Worm (Caenorhabditis elegans) whole organism, L4 larva: ENCODE results near the gene Y39G8B.10.

Source experiments
- F26F4.8 ChIP-seq: fragments of 200-800 bp; sonication (Bioruptor generic); conservative IDR thresholded peaks from 2 replicates; pipeline ENCODE4 v1.3.6; 2022; ENCODE audit warnings: missing genetic modification characterization, missing compliant biosample characterization
- F37D6.2 ChIP-seq: sonication (generic microtip); optimal IDR thresholded peaks from 2 replicates; lab custom pipeline; 2016; ENCODE audit warnings: mild to moderate bottlenecking, missing genetic modification characterization, missing compliant biosample characterization
- Y105C5A.15 ChIP-seq: fragments of 200-800 bp; sonication (Bioruptor generic); IDR thresholded peaks from 2 replicates; pipeline ENCODE4 v1.3.6; 2022; ENCODE audit warnings: missing genetic modification characterization, missing compliant biosample characterization
- Y5F2A.4 ChIP-seq: fragments of 200-800 bp; sonication (Bioruptor generic); optimal IDR thresholded peaks from 2 replicates; lab custom pipeline; 2018; ENCODE audit warnings: mild to moderate bottlenecking, missing genetic modification characterization, missing compliant biosample characterization
- ZK546.5 ChIP-seq, 2 experiments: sonication (generic microtip); optimal IDR thresholded peaks; 2 replicates each; lab custom pipeline; 2017; ENCODE audit warnings: missing biosample characterization in 2 of 2, missing genetic modification characterization in 2 of 2
- aha-1 ChIP-seq: fragments of 150-350 bp; peaks from one replicate; lab custom pipeline; 2014; ENCODE audit warnings: missing biosample characterization, missing genetic modification characterization
- arid-1 ChIP-seq: fragments of 200-800 bp; sonication (Bioruptor generic); conservative IDR thresholded peaks from 2 replicates; pipeline ENCODE4 v1.3.6; 2022; ENCODE audit warnings: missing genetic modification reagents, missing genetic modification characterization, missing compliant biosample characterization
- ceh-20 ChIP-seq: fragments of 200-800 bp; sonication (Bioruptor generic); IDR thresholded peaks from 2 replicates; pipeline ENCODE4 v1.3.6; 2022; ENCODE audit warnings: missing genetic modification reagents, missing genetic modification characterization, missing compliant biosample characterization
- daf-12 ChIP-seq: fragments of 150-350 bp; optimal IDR thresholded peaks from 2 replicates; lab custom pipeline; 2014; ENCODE audit warnings: missing biosample characterization, missing genetic modification reagents, missing genetic modification characterization
- daf-8 ChIP-seq: fragments of 200-800 bp; sonication (Bioruptor generic); IDR thresholded peaks from 2 replicates; pipeline ENCODE4 v1.3.6; 2022; ENCODE audit warnings: missing genetic modification characterization, missing compliant biosample characterization
- dmd-6 ChIP-seq: fragments of 200-800 bp; sonication (Bioruptor generic); IDR thresholded peaks from 2 replicates; pipeline ENCODE4 v1.3.6; 2022; ENCODE audit warnings: missing genetic modification reagents, missing genetic modification characterization, missing compliant biosample characterization
- dmd-8 ChIP-seq: fragments of 200-800 bp; sonication (Bioruptor generic); IDR thresholded peaks from 2 replicates; pipeline ENCODE4 v1.3.6; 2022; ENCODE audit warnings: missing genetic modification characterization, missing compliant biosample characterization
- dve-1 ChIP-seq: sonication (generic microtip); optimal IDR thresholded peaks from 2 replicates; lab custom pipeline; 2017; ENCODE audit warnings: antibody characterized with exemption, mild to moderate bottlenecking, missing genetic modification characterization, missing compliant biosample characterization; ENCODE audit not compliant: insufficient read depth
- egl-43 ChIP-seq: fragments of 200-800 bp; sonication (Bioruptor generic); IDR thresholded peaks from 2 replicates; pipeline ENCODE4 v1.3.6; 2022; ENCODE audit warnings: missing genetic modification reagents, missing genetic modification characterization, missing compliant biosample characterization
- fkh-10 ChIP-seq: fragments of 150-350 bp; optimal IDR thresholded peaks from 2 replicates; lab custom pipeline; 2014; ENCODE audit warnings: missing biosample characterization, missing genetic modification reagents, missing genetic modification characterization
- hif-1 ChIP-seq, 2 experiments: sonication (generic microtip); optimal IDR thresholded peaks; 2 replicates each; lab custom pipeline; 2016 to 2017; ENCODE audit warnings: missing compliant biosample characterization in 2 of 2, missing genetic modification characterization in 2 of 2, missing genetic modification reagents in 2 of 2, missing genotype in 2 of 2, mild to moderate bottlenecking in 1 of 2
- jun-1 ChIP-seq: fragments of 150-350 bp; optimal IDR thresholded peaks from 2 replicates; lab custom pipeline; 2014; ENCODE audit warnings: missing biosample characterization, missing genetic modification reagents, missing genetic modification characterization
- lim-7 ChIP-seq: fragments of 200-800 bp; sonication (Bioruptor generic); IDR thresholded peaks from 2 replicates; pipeline ENCODE4 v1.3.6; 2022; ENCODE audit warnings: missing genetic modification characterization, missing compliant biosample characterization
- lin-29 ChIP-seq: fragments of 200-800 bp; sonication (Bioruptor generic); IDR thresholded peaks from 2 replicates; pipeline ENCODE4 v1.3.6; 2022; ENCODE audit warnings: missing genetic modification reagents, missing genetic modification characterization, missing compliant biosample characterization
- lin-38 ChIP-seq: fragments of 200-800 bp; sonication (Bioruptor generic); IDR thresholded peaks from 2 replicates; pipeline ENCODE4 v1.3.6; 2022; ENCODE audit warnings: missing genetic modification reagents, missing genetic modification characterization, missing compliant biosample characterization
- lin-39 ChIP-seq: fragments of 150-350 bp; optimal IDR thresholded peaks from 2 replicates; lab custom pipeline; 2014; ENCODE audit warnings: missing biosample characterization, missing genetic modification reagents, missing genetic modification characterization
- lir-3 ChIP-seq: sonication (generic microtip); optimal IDR thresholded peaks from 2 replicates; lab custom pipeline; 2016; ENCODE audit warnings: mild to moderate bottlenecking, missing genetic modification characterization, missing compliant biosample characterization
- lsy-2 ChIP-seq, 2 experiments: fragments of 150-350 bp in 1 of 2; sonication (generic microtip) in 1 of 2; optimal IDR thresholded peaks; 2 replicates each; lab custom pipeline; 2014 to 2017; ENCODE audit warnings: missing biosample characterization in 2 of 2, missing genetic modification characterization in 2 of 2
- madf-9 ChIP-seq: fragments of 200-800 bp; sonication (Bioruptor generic); conservative IDR thresholded peaks from 2 replicates; pipeline ENCODE4 v1.3.6; 2022; ENCODE audit warnings: missing genetic modification reagents, missing genetic modification characterization, missing compliant biosample characterization
- mdt-29 ChIP-seq: fragments of 200-800 bp; sonication (Bioruptor generic); IDR thresholded peaks from 2 replicates; pipeline ENCODE4 v1.3.6; 2022; ENCODE audit warnings: missing genetic modification reagents, missing genetic modification characterization, missing compliant biosample characterization
- mes-2 ChIP-seq: sonication (generic microtip); optimal IDR thresholded peaks from 2 replicates; lab custom pipeline; 2016; ENCODE audit warnings: missing genotype, mild to moderate bottlenecking, missing genetic modification characterization, missing compliant biosample characterization; ENCODE audit not compliant: poor library complexity, severe bottlenecking
- mxl-2 ChIP-seq: fragments of 200-800 bp; sonication (Bioruptor generic); conservative IDR thresholded peaks from 2 replicates; pipeline ENCODE4 v1.3.6; 2022; ENCODE audit warnings: missing genetic modification reagents, missing genetic modification characterization, missing compliant biosample characterization
- nhr-10 ChIP-seq: fragments of 150-350 bp; optimal IDR thresholded peaks from 2 replicates; lab custom pipeline; 2014; ENCODE audit warnings: missing biosample characterization, missing genetic modification characterization
- nhr-237 ChIP-seq: sonication (generic microtip); optimal IDR thresholded peaks from 2 replicates; lab custom pipeline; 2017; ENCODE audit warnings: missing biosample characterization, missing genetic modification characterization
- nhr-42 ChIP-seq: fragments of 200-800 bp; sonication (Bioruptor generic); IDR thresholded peaks from 2 replicates; pipeline ENCODE4 v1.3.6; 2022; ENCODE audit warnings: missing genetic modification characterization, missing compliant biosample characterization
- nhr-6 ChIP-seq: fragments of 150-350 bp; optimal IDR thresholded peaks from 2 replicates; lab custom pipeline; 2014; ENCODE audit warnings: missing biosample characterization, missing genetic modification characterization
- nhr-76 ChIP-seq: fragments of 150-350 bp; optimal IDR thresholded peaks from 2 replicates; lab custom pipeline; 2014; ENCODE audit warnings: missing biosample characterization, missing genetic modification characterization
- pha-4 ChIP-seq, 2 experiments: fragments of 150-350 bp in 1 of 2; fragments of 200-800 bp in 1 of 2; sonication (Bioruptor generic) in 1 of 2; IDR thresholded peaks in 1 of 2; optimal IDR thresholded peaks in 1 of 2; 2 replicates each; pipeline versions ENCODE4 v1.3.6 to Lab custom; 2014 to 2022; ENCODE audit warnings: missing genetic modification characterization in 2 of 2, missing genetic modification reagents in 2 of 2, missing biosample characterization in 1 of 2, missing compliant biosample characterization in 1 of 2
- pqm-1 ChIP-seq: sonication (generic microtip); optimal IDR thresholded peaks from 2 replicates; lab custom pipeline; 2017; ENCODE audit warnings: missing biosample characterization, missing genetic modification characterization
- saeg-2 ChIP-seq: fragments of 200-800 bp; sonication (Bioruptor generic); IDR thresholded peaks from 2 replicates; pipeline ENCODE4 v1.3.6; 2022; ENCODE audit warnings: missing genetic modification reagents, missing genetic modification characterization, missing compliant biosample characterization
- set-16 ChIP-seq: fragments of 200-800 bp; sonication (Bioruptor generic); IDR thresholded peaks from 2 replicates; pipeline ENCODE4 v1.3.6; 2022; ENCODE audit warnings: missing genetic modification reagents, missing genetic modification characterization, missing compliant biosample characterization
- snpc-1.2 ChIP-seq: fragments of 200-800 bp; sonication (Bioruptor generic); IDR thresholded peaks from 2 replicates; pipeline ENCODE4 v1.3.6; 2022; ENCODE audit warnings: missing genetic modification reagents, missing genetic modification characterization, missing compliant biosample characterization
- spr-1 ChIP-seq: sonication (generic microtip); optimal IDR thresholded peaks from 2 replicates; lab custom pipeline; 2016; ENCODE audit warnings: mild to moderate bottlenecking, missing genetic modification characterization, missing compliant biosample characterization
- unc-39 ChIP-seq: sonication (generic microtip); optimal IDR thresholded peaks from 2 replicates; lab custom pipeline; 2017; ENCODE audit warnings: missing biosample characterization, missing genetic modification characterization
- vab-7 ChIP-seq: fragments of 200-800 bp; sonication (Bioruptor generic); IDR thresholded peaks from 2 replicates; pipeline ENCODE4 v1.3.6; 2022; ENCODE audit warnings: missing genetic modification reagents, missing genetic modification characterization, missing compliant biosample characterization
- zag-1 ChIP-seq: fragments of 150-350 bp; optimal IDR thresholded peaks from 2 replicates; lab custom pipeline; 2014; ENCODE audit warnings: missing biosample characterization, missing genetic modification characterization
- zfp-3 ChIP-seq: fragments of 200-800 bp; sonication (Bioruptor generic); conservative IDR thresholded peaks from 2 replicates; pipeline ENCODE4 v1.3.6; 2022; ENCODE audit warnings: missing genetic modification reagents, missing genetic modification characterization, missing compliant biosample characterization
- zip-2 ChIP-seq: fragments of 150-350 bp; optimal IDR thresholded peaks from 2 replicates; lab custom pipeline; 2014; ENCODE audit warnings: missing biosample characterization, missing genetic modification characterization

The Y39G8B.10 gene

ce11 chrII:13954077-13954476 is 28.8 kb downstream of the Y39G8B.10 start (continued):
- TF ChIP-seq zfp-3 (GFP tag; lab: Robert Waterston, UW) (no peak), nhr-42 (GFP tag; lab: Robert Waterston, UW) (no peak), daf-12 (no peak), unc-39 (tag; lab: Kevin White, UChicago) (no peak), nhr-76 (tag; lab: Kevin White, UChicago) (no peak), hif-1 (tag; optimal IDR thresholded peaks at IDR 0.05; lab: Kevin White, UChicago) (peak in 1 of 2 experiments; percentile 63), aha-1 (peak; percentile 63), lim-7 (GFP tag; lab: Robert Waterston, UW) (no peak), mdt-29 (GFP tag; lab: Robert Waterston, UW) (0 out of 2 replicates have a peak, but pooled peaks have one; percentile 29), nhr-237 (tag; lab: Kevin White, UChicago) (no peak), arid-1 (GFP tag; lab: Robert Waterston, UW) (no peak), lsy-2 (tag; optimal IDR thresholded peaks at IDR 0.05; lab: Kevin White, UChicago) (peak in 1 of 2 experiments; percentile 72), pha-4 (GFP tag; IDR thresholded peaks at IDR 0.05; lab: Robert Waterston, UW) (no peak; the same call in 1 of the 2 replicates), pha-4 (tag; optimal IDR thresholded peaks at IDR 0.05; lab: Kevin White, UChicago) (no peak), pqm-1 (tag; lab: Kevin White, UChicago) (peak; percentile 79), lir-3 (no peak), snpc-1.2 (GFP tag; lab: Robert Waterston, UW) (no peak), jun-1 (tag; lab: Kevin White, UChicago) (peak; percentile 7)
- TF ChIP-seq, all 104 proteins: peak for 28

ce11 chrII:13951986-13952385 is 30.9 kb downstream of the Y39G8B.10 start:
- TF ChIP-seq egl-43 (GFP tag; lab: Robert Waterston, UW) (0 out of 2 replicates have a peak, but pooled peaks have one; percentile 56), spr-1 (tag; lab: Kevin White, UChicago) (no peak), dmd-8 (GFP tag; lab: Robert Waterston, UW) (no peak), aha-1 (no peak), Y105C5A.15 (GFP tag; lab: Robert Waterston, UW) (no peak), ZK546.5 (tag; optimal IDR thresholded peaks at IDR 0.05; lab: Kevin White, UChicago) (no peak), dmd-6 (GFP tag; lab: Robert Waterston, UW) (no peak), ceh-20 (GFP tag; lab: Robert Waterston, UW) (no peak), lin-39 (tag; lab: Kevin White, UChicago) (no peak), zip-2 (tag; lab: Kevin White, UChicago) (no peak), F26F4.8 (no peak), arid-1 (GFP tag; lab: Robert Waterston, UW) (no peak), nhr-6 (tag; lab: Kevin White, UChicago) (no peak), F37D6.2 (tag; lab: Kevin White, UChicago) (no peak), set-16 (GFP tag; lab: Robert Waterston, UW) (peak; percentile 94), madf-9 (no peak), lin-38 (GFP tag; lab: Robert Waterston, UW) (no peak)

ce11 chrII:13949290-13949689 is 33.6 kb downstream of the Y39G8B.10 start, which contains the start of gene sre-44:
Gene sre-44, plus strand, starts transcription at chrII:13949590.
- TF ChIP-seq jun-1 (tag; lab: Kevin White, UChicago) (no peak), Y5F2A.4 (GFP tag; lab: Kevin White, UChicago) (no peak), egl-43 (GFP tag; lab: Robert Waterston, UW) (no peak), zag-1 (tag; lab: Kevin White, UChicago) (no peak), dmd-6 (GFP tag; lab: Robert Waterston, UW) (no peak), mes-2 (tag; lab: Kevin White, UChicago) (no peak), hif-1 (tag; optimal IDR thresholded peaks at IDR 0.05; lab: Kevin White, UChicago) (no peak), Y105C5A.15 (GFP tag; lab: Robert Waterston, UW) (no peak), dve-1 (tag; lab: Kevin White, UChicago) (no peak), daf-8 (GFP tag; lab: Robert Waterston, UW) (no peak), mxl-2 (GFP tag; lab: Robert Waterston, UW) (no peak), vab-7 (GFP tag; lab: Robert Waterston, UW) (no peak), saeg-2 (no peak), nhr-237 (tag; lab: Kevin White, UChicago) (no peak), nhr-10 (no peak), fkh-10 (GFP tag; lab: Kevin White, UChicago) (no peak), lin-29 (GFP tag; lab: Robert Waterston, UW) (no peak), arid-1 (GFP tag; lab: Robert Waterston, UW) (no peak)
